Fruit fly (Drosophila melanogaster): ENCODE measurements around the gene hdm.
A peak's percentile ranks its signal among the peaks of the same experiment; 100 is the strongest.

hdm gene

dm6 chrX:7901153-7902038 lies 18.5 kb downstream of the hdm start, which contains the start of the genes RpS6 and bys (continued):
- TF ChIP-seq da (GFP tag; optimal IDR thresholded peaks at IDR 0.05): no peak
- peak; percentile 43; the same call in 1 of the 2 replicates for TF ChIP-seq CG31441 (GFP tag; IDR thresholded peaks at IDR 0.05)
- 0 out of 3 replicates have a peak, but pooled peaks have one; percentile 31 for TF ChIP-seq CG11695 (GFP tag; IDR thresholded peaks at IDR 0.05)
- TF ChIP-seq CG7839 (tag; optimal IDR thresholded peaks at IDR 0.05): peak; percentile 49
- TF ChIP-seq Mad (GFP tag; optimal IDR thresholded peaks at IDR 0.05): peak; percentile 10
- TF ChIP-seq CG11456 (GFP tag; IDR thresholded peaks at IDR 0.05): peak; percentile 81
- TF ChIP-seq CG5245 (GFP tag; optimal IDR thresholded peaks at IDR 0.05): peak; percentile 19
- peak; percentile 21 for TF ChIP-seq CG18476 (GFP tag; optimal IDR thresholded peaks at IDR 0.05)
- peak; percentile 76 for TF ChIP-seq CG13287 (GFP tag; IDR thresholded peaks at IDR 0.05; ENCODE audit: partially characterized antibody)
- peak; percentile 81 for TF ChIP-seq row (GFP tag; IDR thresholded peaks at IDR 0.05)
- no peak for TF ChIP-seq Neu2 (GFP tag; optimal IDR thresholded peaks at IDR 0.05; ENCODE audit: borderline replicate concordance)
- TF ChIP-seq sqz (GFP tag; optimal IDR thresholded peaks at IDR 0.05): peak; percentile 82
- peak; percentile 67 for TF ChIP-seq CG3281 (GFP tag; optimal IDR thresholded peaks at IDR 0.05)
- TF ChIP-seq CHES-1-like (GFP tag; optimal IDR thresholded peaks at IDR 0.05): peak; percentile 5
- no peak for TF ChIP-seq CG3838 (GFP tag; optimal IDR thresholded peaks at IDR 0.05)
- TF ChIP-seq tup (GFP tag; optimal IDR thresholded peaks at IDR 0.05): peak; percentile 27
- TF ChIP-seq Dll (GFP tag; IDR thresholded peaks at IDR 0.05; ENCODE audit: partially characterized antibody): peak; percentile 80
- TF ChIP-seq oc (tag; optimal IDR thresholded peaks at IDR 0.05): no peak
- no peak for TF ChIP-seq pros (GFP tag; optimal IDR thresholded peaks at IDR 0.05)
- peak; percentile 85 for TF ChIP-seq MTF-1 (GFP tag; optimal IDR thresholded peaks at IDR 0.05; ENCODE audit: borderline replicate concordance)
- TF ChIP-seq NK7.1 (GFP tag; optimal IDR thresholded peaks at IDR 0.05): no peak
- no peak for TF ChIP-seq tll (GFP tag; optimal IDR thresholded peaks at IDR 0.05)
- TF ChIP-seq CG6175 (GFP tag; IDR thresholded peaks at IDR 0.05): 0 out of 3 replicates have a peak, but pooled peaks have one; percentile 13
- peak; percentile 30 to 31 for TF ChIP-seq dpn (GFP tag; optimal IDR thresholded peaks at IDR 0.05)
- TF ChIP-seq Nf-YC (tag; optimal IDR thresholded peaks at IDR 0.05): peak; percentile 31
- TF ChIP-seq Dfd (GFP tag; optimal IDR thresholded peaks at IDR 0.05): no peak
- TF ChIP-seq CG2120 (GFP tag; optimal IDR thresholded peaks at IDR 0.05): peak; percentile 62
- no peak for TF ChIP-seq ash1 (GFP tag; optimal IDR thresholded peaks at IDR 0.05)
- no peak for TF ChIP-seq Trl (optimal IDR thresholded peaks at IDR 0.05)
- peak; percentile 10 for TF ChIP-seq Trl (GFP tag; optimal IDR thresholded peaks at IDR 0.05)
- TF ChIP-seq gsb (GFP tag; IDR thresholded peaks at IDR 0.05): peak; percentile 31
- no peak for TF ChIP-seq TFAM (GFP tag; optimal IDR thresholded peaks at IDR 0.05)
- TF ChIP-seq nom (GFP tag; optimal IDR thresholded peaks at IDR 0.05): peak; percentile 82
- TF ChIP-seq CG1832 (GFP tag; optimal IDR thresholded peaks at IDR 0.05): no peak
- TF ChIP-seq nerfin-1 (tag; optimal IDR thresholded peaks at IDR 0.05): peak; percentile 22
- TF ChIP-seq CG3407 (GFP tag; optimal IDR thresholded peaks at IDR 0.05): no peak
- no peak for TF ChIP-seq Gsc (GFP tag; IDR thresholded peaks at IDR 0.05)
- no peak for TF ChIP-seq tx (GFP tag; optimal IDR thresholded peaks at IDR 0.05)
- peak; percentile 60 for TF ChIP-seq cwo (GFP tag; optimal IDR thresholded peaks at IDR 0.05)
- peak; percentile 39 for TF ChIP-seq CG2712 (tag; optimal IDR thresholded peaks at IDR 0.05)
- peak; percentile 63 for TF ChIP-seq CG10267 (tag; optimal IDR thresholded peaks at IDR 0.05)
- no peak for TF ChIP-seq Spps (tag; optimal IDR thresholded peaks at IDR 0.05)
- TF ChIP-seq sima (GFP tag; optimal IDR thresholded peaks at IDR 0.05): no peak
- TF ChIP-seq CG17912 (GFP tag; optimal IDR thresholded peaks at IDR 0.05): peak; percentile 59
- TF ChIP-seq CG9876 (GFP tag; optimal IDR thresholded peaks at IDR 0.05): peak; percentile 6
- peak; percentile 78 for TF ChIP-seq vnd (GFP tag; IDR thresholded peaks at IDR 0.05; ENCODE audit: partially characterized antibody)
- TF ChIP-seq dati (GFP tag; IDR thresholded peaks at IDR 0.05): 0 out of 2 replicates have a peak, but pooled peaks have one; percentile 4
- TF ChIP-seq psq (GFP tag; optimal IDR thresholded peaks at IDR 0.05): no peak
